Fruit fly (Drosophila melanogaster) whole organism, adult: ENCODE measurements around the gene Ids.

Source experiments
- CG11617 ChIP-seq: fragments of 200-800 bp; sonication (Bioruptor generic); optimal IDR thresholded peaks from 2 replicates; lab custom pipeline; 2017; ENCODE audit warnings: mild to moderate bottlenecking, missing biosample characterization, missing genetic modification reagents, missing genetic modification characterization
- CG1620 ChIP-seq: fragments of 200-800 bp; sonication (Bioruptor generic); optimal IDR thresholded peaks from 2 replicates; lab custom pipeline; 2016; ENCODE audit warnings: missing biosample characterization, missing genetic modification characterization
- CG7045 ChIP-seq: fragments of 200-800 bp; sonication (Bioruptor generic); optimal IDR thresholded peaks from 2 replicates; lab custom pipeline; 2017; ENCODE audit warnings: missing biosample characterization, mild to moderate bottlenecking, missing genetic modification characterization
- Clk ChIP-seq: fragments of 200-800 bp; sonication (Bioruptor generic); optimal IDR thresholded peaks from 2 replicates; lab custom pipeline; 2017; ENCODE audit warnings: missing biosample characterization, missing genetic modification characterization
- Crg-1 ChIP-seq: fragments of 200-800 bp; sonication (Bioruptor generic); optimal IDR thresholded peaks from 2 replicates; lab custom pipeline; 2016; ENCODE audit warnings: missing biosample characterization, missing genetic modification characterization
- Hr96 ChIP-seq: fragments of 200-800 bp; sonication (Bioruptor generic); optimal IDR thresholded peaks from 2 replicates; lab custom pipeline; 2016; ENCODE audit warnings: missing biosample characterization, missing genetic modification characterization
- cic ChIP-seq: fragments of 200-800 bp; sonication (Bioruptor generic); optimal IDR thresholded peaks from 2 replicates; lab custom pipeline; 2017; ENCODE audit warnings: missing biosample characterization, mild to moderate bottlenecking, missing genetic modification characterization, moderate library complexity
- kay ChIP-seq: fragments of 200-800 bp; sonication (Bioruptor generic); peaks from one replicate; lab custom pipeline; 2016; ENCODE audit warnings: missing biosample characterization, missing genetic modification characterization, borderline replicate concordance
- ovo ChIP-seq: fragments of 200-800 bp; sonication (Bioruptor generic); optimal IDR thresholded peaks from 2 replicates; lab custom pipeline; 2016; ENCODE audit warnings: missing biosample characterization, missing genetic modification characterization
- tj ChIP-seq: fragments of 200-800 bp; sonication (Bioruptor generic); optimal IDR thresholded peaks from 3 replicates; lab custom pipeline; 2017; ENCODE audit warnings: missing biosample characterization, mild to moderate bottlenecking, missing genetic modification characterization, moderate library complexity

DNA sequence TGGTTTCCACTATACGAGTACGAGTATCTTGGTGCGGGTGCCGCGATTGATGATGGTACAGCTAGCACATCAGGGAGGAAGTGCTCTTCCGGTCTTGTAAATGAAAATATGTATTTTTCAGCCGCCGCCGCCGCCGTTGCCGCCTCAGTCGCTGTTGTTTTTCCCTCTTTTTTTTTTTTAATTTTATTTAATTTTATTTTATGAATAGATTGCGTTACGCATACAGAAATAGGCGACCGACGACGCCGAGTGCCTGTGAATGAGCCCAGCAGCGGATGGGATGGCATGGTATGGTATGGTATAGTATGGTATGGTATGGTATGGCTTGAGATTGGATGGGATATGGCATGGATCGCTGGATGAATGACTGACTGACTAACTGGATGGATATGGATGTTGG lies 8.7 kb downstream of the Ids start:
- TF ChIP-seq CG7045 (GFP tag; lab: Kevin White, UChicago): no peak
- no peak for TF ChIP-seq ovo (GFP tag; lab: Kevin White, UChicago)
- no peak for TF ChIP-seq CG11617 (GFP tag; lab: Kevin White, UChicago)
- TF ChIP-seq Crg-1 (GFP tag; lab: Kevin White, UChicago): no peak
- no peak for TF ChIP-seq Clk (GFP tag; lab: Kevin White, UChicago)
- no peak for TF ChIP-seq kay (GFP tag; lab: Kevin White, UChicago)
- TF ChIP-seq tj (GFP tag; lab: Kevin White, UChicago): no peak
- TF ChIP-seq cic: no peak
- no peak for TF ChIP-seq CG1620 (GFP tag; lab: Kevin White, UChicago)
- TF ChIP-seq Hr96 (GFP tag; lab: Kevin White, UChicago): no peak
